Worm (Caenorhabditis elegans): ENCODE results near the gene unc-10.

DNA sequence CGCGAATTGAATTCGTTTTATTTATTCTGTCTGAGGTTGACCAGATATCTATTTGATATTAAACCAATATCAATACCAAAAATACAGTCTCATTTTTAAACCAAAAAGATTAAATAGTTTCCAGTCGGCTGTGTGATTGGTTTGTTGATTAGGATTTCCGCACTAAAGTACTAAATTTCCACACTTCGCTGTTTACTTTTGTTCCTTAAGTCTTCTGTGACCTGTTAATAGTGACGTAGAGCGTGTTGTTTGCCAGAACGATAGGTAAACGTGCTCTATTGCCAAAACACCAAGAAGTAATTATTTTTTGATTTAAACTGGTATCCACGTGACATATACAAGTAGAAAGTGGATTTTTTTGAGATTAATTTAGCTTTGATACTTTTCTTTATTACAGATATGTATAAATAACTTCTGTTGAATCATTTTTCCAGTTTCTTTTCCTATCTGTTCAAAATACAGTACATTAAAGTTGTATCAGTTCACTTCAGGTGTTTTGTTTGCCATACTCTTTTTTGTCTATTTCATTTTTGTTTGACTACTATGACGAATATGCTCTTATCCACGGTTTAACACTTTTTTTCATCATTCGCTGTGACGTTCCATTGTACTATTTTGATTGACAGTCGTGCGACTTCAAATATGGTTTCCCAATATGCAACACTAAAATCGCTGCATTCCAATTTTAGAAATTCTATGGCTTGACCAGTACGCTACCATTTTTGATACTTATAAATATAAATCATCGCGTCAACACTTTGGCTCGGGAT, 10.9 kb upstream of the unc-10 start:
- TF ChIP-seq med-1 (GFP tag; optimal IDR thresholded peaks at IDR 0.05; ENCODE audit: insufficient read depth) (no peak), ref-1 (GFP tag; conservative IDR thresholded peaks at IDR 0.05) (no peak), T22C8.4 (GFP tag; IDR thresholded peaks at IDR 0.05) (no peak)
